Worm (Caenorhabditis elegans): ENCODE data around the gene srh-243.

The srh-243 gene

DNA sequence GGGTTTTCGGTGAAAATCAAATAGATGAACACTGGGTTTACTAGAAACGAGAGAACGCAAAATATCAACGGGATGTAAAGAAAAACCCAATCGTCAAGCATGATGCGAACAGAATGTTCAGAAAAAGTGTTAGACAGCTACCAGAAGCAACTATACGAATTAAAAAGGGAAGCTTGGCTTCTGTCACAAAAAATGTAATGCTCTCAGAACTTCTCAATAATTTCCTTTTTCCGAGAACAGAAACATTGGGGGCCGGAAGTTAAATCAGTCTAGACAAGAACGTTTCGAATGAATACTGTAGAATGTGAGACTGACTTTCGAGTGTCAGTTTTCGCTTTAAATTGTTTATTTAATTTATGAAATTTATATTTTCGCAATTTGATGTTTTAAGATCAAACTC lies 10.5 kb upstream of the srh-243 start, which contains the start of gene srj-54:
Gene srj-54 (minus strand): TSS at position 101 of the 400 bp plus-strand sequence.
- TF ChIP-seq ceh-9 (tag; optimal IDR thresholded peaks at IDR 0.05) = no peak

DNA sequence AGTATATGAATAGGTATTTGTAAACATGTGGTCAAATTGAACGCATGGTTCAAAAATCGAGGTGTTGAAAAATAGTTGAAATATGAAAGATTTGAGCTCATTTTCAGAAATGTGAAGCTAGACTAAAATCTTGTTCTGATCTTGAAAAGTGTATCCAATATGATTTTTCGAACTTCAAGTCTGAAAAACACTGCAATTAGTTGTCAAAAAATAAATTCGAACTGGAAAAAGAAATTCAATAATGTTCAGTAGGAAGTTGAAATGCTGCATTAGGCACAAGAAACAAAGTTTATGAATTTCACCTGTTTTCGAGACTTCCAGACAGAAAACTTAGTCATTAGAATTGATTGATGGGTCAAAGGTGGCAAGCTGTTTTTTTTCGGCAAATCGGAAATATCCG lies 8.7 kb upstream of the srh-243 start, which contains the start of gene srh-270:
Gene srh-270 (minus strand): TSS at position 101 of the 400 bp plus-strand sequence.
- TF ChIP-seq mec-3 (tag; optimal IDR thresholded peaks at IDR 0.05; ENCODE audit: borderline replicate concordance) (no peak), dmd-4 (tag; optimal IDR thresholded peaks at IDR 0.05; ENCODE audit: borderline replicate concordance) (no peak), fkh-10 (GFP tag; optimal IDR thresholded peaks at IDR 0.05) (no peak), tbx-2 (tag; optimal IDR thresholded peaks at IDR 0.05) (no peak), pax-1 (tag; optimal IDR thresholded peaks at IDR 0.05) (no peak), ttx-3 (tag; optimal IDR thresholded peaks at IDR 0.05) (no peak), fax-1 (tag; optimal IDR thresholded peaks at IDR 0.05) (no peak), ceh-18 (tag; optimal IDR thresholded peaks at IDR 0.05) (no peak)

DNA sequence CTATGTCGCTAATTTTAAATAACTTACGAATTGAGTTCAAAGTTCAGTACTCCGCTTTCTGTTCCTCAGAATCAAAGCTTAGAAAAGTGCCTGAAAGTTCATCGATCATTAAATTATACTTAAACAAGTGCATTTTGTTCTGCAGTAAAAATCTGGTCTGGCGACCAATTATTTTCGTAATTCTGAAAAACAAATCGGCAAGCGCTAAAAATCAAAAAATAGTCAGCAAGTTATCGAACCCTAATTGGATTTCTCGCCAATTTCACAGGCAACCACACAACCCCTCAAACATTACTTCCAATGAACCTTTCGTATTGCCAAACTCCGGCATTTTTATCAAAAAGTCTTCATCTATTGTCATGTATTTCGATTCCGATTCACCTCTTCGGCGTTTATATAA lies 7.2 kb upstream of the srh-243 start, which contains the start of gene srh-272:
Gene srh-272 (plus strand): TSS at position 301 of the 400 bp plus-strand sequence.
- TF ChIP-seq madf-2 (tag; optimal IDR thresholded peaks at IDR 0.05) (no peak), ahr-1 (tag; optimal IDR thresholded peaks at IDR 0.05) (no peak), ceh-14 (tag; optimal IDR thresholded peaks at IDR 0.05) (no peak), pha-2 (tag; optimal IDR thresholded peaks at IDR 0.05) (no peak), ceh-9 (tag; optimal IDR thresholded peaks at IDR 0.05) (no peak), nfya-1 (tag; optimal IDR thresholded peaks at IDR 0.05) (no peak), unc-42 (tag; optimal IDR thresholded peaks at IDR 0.05) (no peak), ceh-30 (tag; optimal IDR thresholded peaks at IDR 0.05) (no peak), hlh-8 (tag; optimal IDR thresholded peaks at IDR 0.05) (no peak), hlh-30 (tag; optimal IDR thresholded peaks at IDR 0.05; ENCODE audit: insufficient read depth) (no peak), elt-4 (tag; optimal IDR thresholded peaks at IDR 0.05) (no peak), nhr-232 (tag; optimal IDR thresholded peaks at IDR 0.05) (no peak), C38D4.7 (GFP tag; optimal IDR thresholded peaks at IDR 0.05) (no peak)

ce11 chrV:2864899-2865298 lies 5.3 kb upstream of the srh-243 start, which contains the start of gene srh-240:
Gene srh-240 (plus strand): TSS chrV:2865199.
- TF ChIP-seq tbx-2 (tag; optimal IDR thresholded peaks at IDR 0.05) (no peak), K02D7.2 (tag; optimal IDR thresholded peaks at IDR 0.05) (no peak), pqm-1 (tag; optimal IDR thresholded peaks at IDR 0.05) (no peak), ets-4 (tag; optimal IDR thresholded peaks at IDR 0.05) (no peak), elt-2 (tag; optimal IDR thresholded peaks at IDR 0.05) (no peak), ceh-2 (tag; optimal IDR thresholded peaks at IDR 0.05) (no peak), syd-9 (tag; optimal IDR thresholded peaks at IDR 0.05) (no peak), eyg-1 (tag; optimal IDR thresholded peaks at IDR 0.05) (no peak)

DNA sequence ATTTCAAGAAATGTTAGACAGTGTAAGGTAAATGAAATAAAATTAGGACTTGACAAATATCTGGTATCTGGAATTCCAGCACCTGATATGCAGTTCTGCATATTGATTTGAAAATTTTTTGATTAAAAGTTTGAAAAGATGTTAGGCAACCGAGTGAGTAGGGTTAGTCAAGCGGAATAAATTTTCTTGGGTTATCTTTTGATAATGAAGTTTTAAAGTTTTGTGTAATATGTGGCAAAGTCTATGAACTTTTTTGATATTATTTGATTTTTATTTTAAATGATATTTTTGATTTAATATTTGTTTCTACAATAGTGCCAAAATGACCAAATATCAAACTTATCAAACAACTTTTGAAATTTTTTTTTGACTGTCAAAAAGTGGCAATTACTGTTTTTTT lies 724 bp upstream of the srh-243 start, which contains the start of gene srh-241:
Gene srh-241 (minus strand): TSS at position 101 of the 400 bp plus-strand sequence.
- TF ChIP-seq sdc-2 (tag; optimal IDR thresholded peaks at IDR 0.05) (no peak), ceh-34 (tag; optimal IDR thresholded peaks at IDR 0.05) (no peak), madf-2 (tag; optimal IDR thresholded peaks at IDR 0.05) (no peak), unc-42 (tag; optimal IDR thresholded peaks at IDR 0.05) (no peak), fkh-10 (GFP tag; optimal IDR thresholded peaks at IDR 0.05) (no peak), hlh-15 (tag; optimal IDR thresholded peaks at IDR 0.05) (no peak), nhr-232 (tag; optimal IDR thresholded peaks at IDR 0.05) (no peak), pat-9 (tag; optimal IDR thresholded peaks at IDR 0.05) (no peak), ceh-18 (tag; optimal IDR thresholded peaks at IDR 0.05) (no peak), hlh-8 (tag; optimal IDR thresholded peaks at IDR 0.05) (no peak)
